Fruit fly (Drosophila melanogaster) whole organism, embryonic: ENCODE results near the gene Ugt305A1.
A peak's percentile ranks its signal among the peaks of the same experiment; 100 is the strongest.

Source experiments
- Aef1 ChIP-seq: fragments of 200-800 bp; sonication (Bioruptor generic); IDR thresholded peaks from 3 replicates; pipeline ENCODE4 v1.3.6; 2022; ENCODE audit warnings: missing biosample characterization, missing genetic modification characterization
- BtbVII ChIP-seq: fragments of 200-800 bp; sonication (Bioruptor generic); optimal IDR thresholded peaks from 3 replicates; lab custom pipeline; 2017; ENCODE audit warnings: missing biosample characterization, mild to moderate bottlenecking, missing genetic modification characterization
- CG12299 ChIP-seq: fragments of 200-800 bp; sonication (Bioruptor generic); optimal IDR thresholded peaks from 2 replicates; lab custom pipeline; 2018; ENCODE audit warnings: missing biosample characterization, mild to moderate bottlenecking, missing genetic modification characterization
- CG13287 ChIP-seq: fragments of 200-800 bp; sonication (Bioruptor generic); IDR thresholded peaks from 2 replicates; pipeline ENCODE4 v1.3.6; 2022; ENCODE audit warnings: missing biosample characterization, missing genetic modification characterization; ENCODE audit not compliant: partially characterized antibody
- CG13296 ChIP-seq: fragments of 200-800 bp; sonication (Bioruptor generic); optimal IDR thresholded peaks from 3 replicates; lab custom pipeline; 2018; ENCODE audit warnings: missing biosample characterization, mild to moderate bottlenecking, missing genetic modification characterization
- CG13894 ChIP-seq: fragments of 200-800 bp; sonication (Bioruptor generic); optimal IDR thresholded peaks from 3 replicates; lab custom pipeline; 2018; ENCODE audit warnings: missing biosample characterization, mild to moderate bottlenecking, missing genetic modification characterization, moderate library complexity
- CG15696 ChIP-seq: fragments of 200-800 bp; sonication (Bioruptor generic); optimal IDR thresholded peaks from 2 replicates; lab custom pipeline; 2019; ENCODE audit warnings: missing biosample characterization, mild to moderate bottlenecking, missing genetic modification characterization, moderate library complexity
- CG1647 ChIP-seq: fragments of 200-800 bp; sonication (Bioruptor generic); optimal IDR thresholded peaks from 3 replicates; lab custom pipeline; 2016; ENCODE audit warnings: missing biosample characterization, missing genetic modification characterization
- CG16813 ChIP-seq: fragments of 200-800 bp; sonication (Bioruptor generic); IDR thresholded peaks from 3 replicates; pipeline ENCODE4 v1.3.6; 2022; ENCODE audit warnings: missing biosample characterization, missing genetic modification characterization; ENCODE audit not compliant: partially characterized antibody
- CG17186 ChIP-seq: fragments of 200-800 bp; sonication (Bioruptor generic); optimal IDR thresholded peaks from 3 replicates; lab custom pipeline; 2017; ENCODE audit warnings: missing biosample characterization, missing genetic modification reagents, missing genetic modification characterization
- CG17359 ChIP-seq: fragments of 200-800 bp; sonication (Bioruptor generic); optimal IDR thresholded peaks from 3 replicates; lab custom pipeline; 2018; ENCODE audit warnings: missing biosample characterization, mild to moderate bottlenecking, missing genetic modification characterization, moderate library complexity
- CG17802 ChIP-seq: fragments of 200-800 bp; sonication (Bioruptor generic); optimal IDR thresholded peaks from 2 replicates; lab custom pipeline; 2018; ENCODE audit warnings: missing biosample characterization, mild to moderate bottlenecking, missing genetic modification characterization, moderate library complexity
- CG2116 ChIP-seq: fragments of 200-800 bp; sonication (Bioruptor generic); optimal IDR thresholded peaks from 3 replicates; lab custom pipeline; 2018; ENCODE audit warnings: missing biosample characterization, mild to moderate bottlenecking, missing genetic modification characterization
- CG2129 ChIP-seq: fragments of 200-800 bp; sonication (Bioruptor generic); IDR thresholded peaks from 2 replicates; pipeline ENCODE4 v1.3.6; 2022; ENCODE audit warnings: missing biosample characterization, missing genetic modification characterization; ENCODE audit not compliant: partially characterized antibody
- CG2199 ChIP-seq: fragments of 200-800 bp; sonication (Bioruptor generic); IDR thresholded peaks from 3 replicates; pipeline ENCODE4 v1.3.6; 2022; ENCODE audit warnings: missing biosample characterization, missing genetic modification characterization
- CG32772 ChIP-seq: fragments of 200-800 bp; sonication (Bioruptor generic); IDR thresholded peaks from 2 replicates; pipeline ENCODE4 v1.3.6; 2022; ENCODE audit warnings: missing biosample characterization, missing genetic modification characterization
- CG34376 ChIP-seq: fragments of 200-800 bp; sonication (Bioruptor generic); optimal IDR thresholded peaks from 2 replicates; lab custom pipeline; 2018; ENCODE audit warnings: missing biosample characterization, mild to moderate bottlenecking, missing genetic modification characterization
- CG34422 ChIP-seq: fragments of 200-800 bp; sonication (Bioruptor generic); IDR thresholded peaks from 3 replicates; pipeline ENCODE4 v1.3.6; 2022; ENCODE audit warnings: missing biosample characterization, missing genetic modification characterization
- CG43689 ChIP-seq: fragments of 200-800 bp; sonication (Bioruptor generic); IDR thresholded peaks from 2 replicates; pipeline ENCODE4 v1.3.6; 2022; ENCODE audit warnings: missing biosample characterization, missing genetic modification characterization
- CG4617 ChIP-seq: fragments of 200-800 bp; sonication (Bioruptor generic); optimal IDR thresholded peaks from 3 replicates; lab custom pipeline; 2016; ENCODE audit warnings: missing biosample characterization, missing genetic modification characterization, borderline replicate concordance
- CG4707 ChIP-seq: fragments of 200-800 bp; sonication (Bioruptor generic); optimal IDR thresholded peaks from 2 replicates; lab custom pipeline; 2018; ENCODE audit warnings: missing biosample characterization, mild to moderate bottlenecking, missing genetic modification characterization, moderate library complexity
- CG6175 ChIP-seq: fragments of 200-800 bp; sonication (Bioruptor generic); IDR thresholded peaks from 3 replicates; pipeline ENCODE4 v1.3.6; 2022; ENCODE audit warnings: missing biosample characterization, missing genetic modification characterization
- CG6272 ChIP-seq: fragments of 200-800 bp; sonication (Bioruptor generic); IDR thresholded peaks from 2 replicates; pipeline ENCODE4 v1.3.6; 2022; ENCODE audit warnings: missing biosample characterization, missing genetic modification characterization
- CG7357 ChIP-seq: fragments of 200-800 bp; sonication (Bioruptor generic); IDR thresholded peaks from 3 replicates; pipeline ENCODE4 v1.3.6; 2022; ENCODE audit warnings: missing biosample characterization, missing genetic modification characterization
- CG7987 ChIP-seq: fragments of 200-800 bp; sonication (Bioruptor generic); optimal IDR thresholded peaks from 2 replicates; lab custom pipeline; 2018; ENCODE audit warnings: missing biosample characterization, mild to moderate bottlenecking, missing genetic modification characterization, moderate library complexity
- CG8924 ChIP-seq: fragments of 200-800 bp; optimal IDR thresholded peaks from 3 replicates; lab custom pipeline; 2019; ENCODE audit warnings: missing biosample characterization, mild to moderate bottlenecking, missing genetic modification characterization, moderate library complexity
- CG9797 ChIP-seq: fragments of 200-800 bp; sonication (Bioruptor generic); optimal IDR thresholded peaks from 3 replicates; lab custom pipeline; 2018; ENCODE audit warnings: missing biosample characterization, mild to moderate bottlenecking, missing genetic modification characterization
- Dad ChIP-seq: fragments of 200-800 bp; sonication (Bioruptor generic); optimal IDR thresholded peaks from 3 replicates; lab custom pipeline; 2016; ENCODE audit warnings: missing biosample characterization, missing genetic modification characterization
- Deaf1 ChIP-seq: fragments of 200-800 bp; optimal IDR thresholded peaks from 3 replicates; lab custom pipeline; 2019; ENCODE audit warnings: missing biosample characterization, mild to moderate bottlenecking, missing genetic modification characterization, moderate library complexity
- Dll ChIP-seq: fragments of 200-800 bp; sonication (Bioruptor generic); IDR thresholded peaks from 4 replicates; pipeline ENCODE4 v1.3.6; 2022; ENCODE audit warnings: missing biosample characterization, missing genetic modification characterization; ENCODE audit not compliant: partially characterized antibody
- Fer1 ChIP-seq: fragments of 200-800 bp; sonication (Bioruptor generic); optimal IDR thresholded peaks from 2 replicates; lab custom pipeline; 2017; ENCODE audit warnings: missing biosample characterization, mild to moderate bottlenecking, missing genetic modification characterization
- HHEX ChIP-seq: fragments of 200-800 bp; sonication (Bioruptor generic); optimal IDR thresholded peaks from 3 replicates; lab custom pipeline; 2017; ENCODE audit warnings: missing biosample characterization, mild to moderate bottlenecking, missing genetic modification characterization, missing genetic modification reagents
- HLHmδ ChIP-seq: fragments of 200-800 bp; sonication (Bioruptor generic); optimal IDR thresholded peaks from 2 replicates; lab custom pipeline; 2018; ENCODE audit warnings: missing biosample characterization, mild to moderate bottlenecking, missing genetic modification characterization, moderate library complexity
- Hand ChIP-seq: fragments of 200-800 bp; sonication (Bioruptor generic); optimal IDR thresholded peaks from 2 replicates; lab custom pipeline; 2017; ENCODE audit warnings: mild to moderate bottlenecking, missing biosample characterization, missing genetic modification reagents, missing genetic modification characterization
- Pdp1 ChIP-seq, 2 experiments: fragments of 200-800 bp; sonication (Bioruptor generic); optimal IDR thresholded peaks; 3 replicates each; lab custom pipeline; 2016; ENCODE audit warnings: missing biosample characterization in 2 of 2, missing genetic modification characterization in 2 of 2, mild to moderate bottlenecking in 1 of 2, moderate library complexity in 1 of 2
- abd-A ChIP-seq: fragments of 200-800 bp; sonication (Bioruptor generic); optimal IDR thresholded peaks from 3 replicates; lab custom pipeline; 2019; ENCODE audit warnings: missing biosample characterization, mild to moderate bottlenecking, missing genetic modification characterization, moderate library complexity
- al ChIP-seq: fragments of 200-800 bp; sonication (Bioruptor generic); IDR thresholded peaks from 2 replicates; pipeline ENCODE4 v1.3.6; 2022; ENCODE audit warnings: missing biosample characterization, missing genetic modification characterization
- cg ChIP-seq: fragments of 200-800 bp; sonication (Bioruptor generic); optimal IDR thresholded peaks from 3 replicates; lab custom pipeline; 2019; ENCODE audit warnings: missing biosample characterization, mild to moderate bottlenecking, missing genetic modification characterization, moderate library complexity
- chm ChIP-seq: fragments of 200-800 bp; sonication (Bioruptor generic); IDR thresholded peaks from 2 replicates; pipeline ENCODE4 v1.3.6; 2022; ENCODE audit warnings: missing biosample characterization, missing genetic modification characterization
- disco-r ChIP-seq: fragments of 200-800 bp; sonication (Bioruptor generic); optimal IDR thresholded peaks from 2 replicates; lab custom pipeline; 2016; ENCODE audit warnings: missing biosample characterization, missing genetic modification characterization
- grn ChIP-seq: fragments of 200-800 bp; sonication (Bioruptor generic); optimal IDR thresholded peaks from 3 replicates; lab custom pipeline; 2017; ENCODE audit warnings: missing biosample characterization, missing genetic modification characterization
- gsb ChIP-seq: fragments of 200-800 bp; sonication (Bioruptor generic); IDR thresholded peaks from 2 replicates; pipeline ENCODE4 v1.3.6; 2022; ENCODE audit warnings: missing biosample characterization, missing genetic modification characterization
- oc ChIP-seq: fragments of 200-800 bp; sonication (Bioruptor generic); optimal IDR thresholded peaks from 2 replicates; lab custom pipeline; 2018; ENCODE audit warnings: missing biosample characterization, mild to moderate bottlenecking, missing genetic modification characterization, moderate library complexity
- pnt ChIP-seq: fragments of 200-800 bp; sonication (Bioruptor generic); optimal IDR thresholded peaks from 3 replicates; lab custom pipeline; 2016; ENCODE audit warnings: missing biosample characterization, missing genetic modification characterization
- slbo ChIP-seq: fragments of 200-800 bp; sonication (Bioruptor generic); IDR thresholded peaks from 2 replicates; pipeline ENCODE4 v1.3.6; 2022; ENCODE audit warnings: missing biosample characterization, missing genetic modification characterization
- sqz ChIP-seq: fragments of 200-800 bp; sonication (Bioruptor generic); optimal IDR thresholded peaks from 3 replicates; lab custom pipeline; 2018; ENCODE audit warnings: missing biosample characterization, mild to moderate bottlenecking, missing genetic modification characterization
- trem ChIP-seq: fragments of 200-800 bp; optimal IDR thresholded peaks from 3 replicates; lab custom pipeline; 2019; ENCODE audit warnings: missing biosample characterization, mild to moderate bottlenecking, missing genetic modification characterization, moderate library complexity
- unpg ChIP-seq: fragments of 200-800 bp; sonication (Bioruptor generic); optimal IDR thresholded peaks from 3 replicates; lab custom pipeline; 2018; ENCODE audit warnings: missing biosample characterization, mild to moderate bottlenecking, missing genetic modification characterization, moderate library complexity

The Ugt305A1 gene

DNA sequence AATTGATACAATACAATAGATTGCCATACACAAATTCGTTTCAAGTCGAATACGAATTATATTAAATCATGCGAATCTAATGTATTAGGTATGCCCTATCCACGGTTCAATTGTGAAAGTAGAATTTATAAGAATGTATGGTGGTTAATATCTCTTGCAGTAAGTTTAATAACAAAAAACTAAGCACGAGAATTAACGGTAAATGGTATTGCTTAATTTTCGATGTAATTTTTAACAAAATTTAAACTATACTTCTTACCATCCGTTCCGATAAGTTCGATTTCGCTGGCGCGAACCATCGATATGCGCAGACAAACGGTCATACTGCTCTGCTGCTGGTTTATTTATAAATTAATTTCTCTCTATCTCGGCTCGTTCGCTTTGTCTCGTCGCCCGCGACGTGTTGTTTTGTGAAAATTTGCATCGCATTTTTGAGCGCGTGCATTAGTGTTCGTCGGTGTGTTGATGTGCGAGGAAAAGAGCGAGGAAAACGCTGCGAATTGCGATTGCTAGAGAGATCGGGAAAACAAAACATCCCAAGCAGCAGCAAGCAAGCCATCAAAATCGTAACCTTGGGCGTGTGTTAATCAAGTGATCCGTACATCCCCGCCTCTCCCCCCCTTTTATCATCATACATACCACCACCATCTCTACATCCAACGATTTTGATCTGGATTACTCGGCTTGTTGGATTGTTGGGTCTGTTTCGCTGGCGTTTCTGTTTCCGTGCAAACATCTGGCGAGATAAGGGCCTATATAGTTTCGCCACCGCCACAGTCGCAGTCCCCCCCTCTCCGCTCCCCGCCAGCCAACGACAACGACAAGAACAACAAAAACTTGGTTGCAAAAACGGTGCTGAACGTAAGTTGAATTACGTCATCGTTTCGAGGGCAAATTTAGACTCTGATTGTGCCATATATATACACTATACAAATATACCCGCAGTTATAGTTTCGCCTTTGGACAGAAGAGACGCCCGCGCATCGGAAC, 44.0 kb downstream of the Ugt305A1 start, which contains the start of gene Fit1 (continued):
- TF ChIP-seq CG1647 (peak; percentile 32), BtbVII (GFP tag; lab: Kevin White, UChicago) (peak; percentile 78), CG7987 (peak; percentile 23), CG34422 (peak; percentile 55; the same call in 1 of the 3 replicates), Fer1 (peak; percentile 35), oc (tag; lab: Kevin White, UChicago) (no peak), CG2116 (peak; percentile 25), CG34376 (GFP tag; lab: Kevin White, UChicago) (peak; percentile 95), CG2129 (GFP tag; lab: Robert Waterston, UW) (0 out of 2 replicates have a peak, but pooled peaks have one; percentile 37), Pdp1 (GFP tag; optimal IDR thresholded peaks at IDR 0.05; lab: Kevin White, UChicago) (peak in 1 of 2 experiments; percentile 95), Deaf1 (peak; percentile 52), chm (GFP tag; lab: Robert Waterston, UW) (peak; percentile 48; the same call in 1 of the 2 replicates), disco-r (no peak), CG9797 (peak; percentile 74), Dll (GFP tag; lab: Robert Waterston, UW) (peak; percentile 47; the same call in 2 of the 4 replicates), CG7357 (GFP tag; lab: Robert Waterston, UW) (0 out of 3 replicates have a peak, but pooled peaks have one; percentile 18), trem (tag; lab: Kevin White, UChicago) (peak; percentile 5), CG6272 (GFP tag; lab: Robert Waterston, UW) (no peak), CG43689 (GFP tag; lab: Robert Waterston, UW) (no peak), CG12299 (tag; lab: Kevin White, UChicago) (peak; percentile 4), abd-A (tag; lab: Kevin White, UChicago) (peak; percentile 80), Dad (GFP tag; lab: Kevin White, UChicago) (no peak), CG6175 (GFP tag; lab: Robert Waterston, UW) (peak; percentile 69; the same call in 1 of the 3 replicates), CG13287 (GFP tag; lab: Robert Waterston, UW) (peak; percentile 50), HHEX (GFP tag; lab: Kevin White, UChicago) (peak; percentile 27), CG16813 (GFP tag; lab: Robert Waterston, UW) (peak; percentile 45), CG8924 (peak; percentile 38), grn (GFP tag; lab: Kevin White, UChicago) (peak; percentile 65), CG32772 (no peak), Hand (GFP tag; lab: Kevin White, UChicago) (peak; percentile 58), CG15696 (tag; lab: Kevin White, UChicago) (no peak), Aef1 (GFP tag; lab: Robert Waterston, UW) (peak; percentile 58), CG13894 (tag; lab: Kevin White, UChicago) (peak; percentile 70), CG17186 (GFP tag; lab: Kevin White, UChicago) (peak; percentile 55)

DNA sequence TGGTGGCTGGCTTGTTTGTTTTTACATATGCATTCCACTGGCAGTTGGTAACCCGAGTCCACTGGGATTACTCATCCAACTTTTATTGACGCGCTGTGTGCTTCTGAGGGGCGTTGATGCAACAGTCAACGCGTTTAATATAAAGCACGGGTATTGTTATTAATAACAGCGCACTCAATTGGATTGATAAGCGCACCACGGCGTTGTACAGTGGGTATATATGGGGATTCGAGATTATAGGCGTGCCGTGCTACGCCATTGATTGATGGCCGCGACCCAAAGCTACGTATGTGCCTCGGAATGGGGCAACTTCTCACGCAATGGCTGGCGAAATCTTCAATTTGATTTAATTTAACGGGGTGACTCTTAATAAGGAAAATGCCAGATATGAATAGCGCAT, 47.5 kb downstream of the Ugt305A1 start:
- TF ChIP-seq CG17359 (peak; percentile 5), pnt (no peak), slbo (GFP tag; lab: Robert Waterston, UW) (no peak), CG2199 (GFP tag; lab: Robert Waterston, UW) (0 out of 3 replicates have a peak, but pooled peaks have one; percentile 49), CG4617 (no peak), sqz (GFP tag; lab: Kevin White, UChicago) (no peak), CG4707 (peak; percentile 46), CG17802 (tag; lab: Kevin White, UChicago) (no peak), HLHmδ (GFP tag; lab: Kevin White, UChicago) (no peak), al (GFP tag; lab: Robert Waterston, UW) (no peak), CG43689 (GFP tag; lab: Robert Waterston, UW) (no peak), CG13296 (no peak), unpg (no peak), cg (GFP tag; lab: Kevin White, UChicago) (no peak), gsb (GFP tag; lab: Robert Waterston, UW) (0 out of 2 replicates have a peak, but pooled peaks have one; percentile 22)
